Worm (Caenorhabditis elegans): ENCODE data around the gene C34C12.2.
A peak's percentile ranks its signal among the peaks of the same experiment; 100 is the strongest.

Gene C34C12.2

ce11 chrIII:3502215-3502838 lies 48.7 kb downstream of the C34C12.2 start, which contains the start of gene M01F1.8:
M01F1.8 (minus strand) TSS chrIII:3502549.
- TF ChIP-seq elt-3 (tag; optimal IDR thresholded peaks at IDR 0.05), result no peak
- no peak for TF ChIP-seq C34F6.9 (tag; optimal IDR thresholded peaks at IDR 0.05)

ce11 chrIII:3503286-3503685 lies 49.7 kb downstream of the C34C12.2 start, which contains the start of gene rpl-16:
rpl-16 (minus strand) TSS chrIII:3503604.
- TF ChIP-seq mab-5 (tag; optimal IDR thresholded peaks at IDR 0.05) (no peak), aly-2 (tag; optimal IDR thresholded peaks at IDR 0.05) (no peak), unc-39 (tag; optimal IDR thresholded peaks at IDR 0.05) (no peak)

- no peak for TF ChIP-seq ztf-1 (GFP tag; conservative IDR thresholded peaks at IDR 0.05)
- TF ChIP-seq nhr-23 (tag; optimal IDR thresholded peaks at IDR 0.05), result no peak
Measured at ce11 chrIII:3504239-3504638, 50.7 kb downstream of the C34C12.2 start.

- TF ChIP-seq ceh-82 (tag; optimal IDR thresholded peaks at IDR 0.05), result no peak
- TF ChIP-seq snpc-4 (tag; optimal IDR thresholded peaks at IDR 0.05), result peak; percentile 57
- TF ChIP-seq elt-3 (tag; optimal IDR thresholded peaks at IDR 0.05), result no peak
- TF ChIP-seq ztf-11 (tag; optimal IDR thresholded peaks at IDR 0.05), result no peak
- TF ChIP-seq nhr-6 (tag; optimal IDR thresholded peaks at IDR 0.05), result no peak
- TF ChIP-seq nhr-12 (tag; optimal IDR thresholded peaks at IDR 0.05), result no peak
- no peak for TF ChIP-seq skn-1 (tag; optimal IDR thresholded peaks at IDR 0.05)
- no peak for TF ChIP-seq R02D3.7 (tag; optimal IDR thresholded peaks at IDR 0.05)
- peak; percentile 91 to 98 for TF ChIP-seq lsy-2 (tag; optimal IDR thresholded peaks at IDR 0.05)
- peak; percentile 75 for TF ChIP-seq blmp-1 (tag; optimal IDR thresholded peaks at IDR 0.05; ENCODE audit: insufficient read depth)
- no peak for TF ChIP-seq unc-39 (tag; optimal IDR thresholded peaks at IDR 0.05)
- peak; percentile 23 for TF ChIP-seq ceh-16 (tag; optimal IDR thresholded peaks at IDR 0.05)
- peak; percentile 92 for TF ChIP-seq C34F6.9 (tag; optimal IDR thresholded peaks at IDR 0.05)
- peak; percentile 43 for TF ChIP-seq sem-4 (tag; optimal IDR thresholded peaks at IDR 0.05)
- TF ChIP-seq ZK546.5 (tag; optimal IDR thresholded peaks at IDR 0.05), result no peak
- TF ChIP-seq nhr-11 (tag; optimal IDR thresholded peaks at IDR 0.05), result no peak
- TF ChIP-seq ztf-4 (tag; optimal IDR thresholded peaks at IDR 0.05), result peak; percentile 40
- peak in 1 of 2 experiments; percentile 21 for TF ChIP-seq mdl-1 (tag; optimal IDR thresholded peaks at IDR 0.05)
- no peak for TF ChIP-seq Y55F3AM.14 (GFP tag; optimal IDR thresholded peaks at IDR 0.05)
- TF ChIP-seq sma-3 (GFP tag; optimal IDR thresholded peaks at IDR 0.05), result peak; percentile 64
- peak; percentile 23 for TF ChIP-seq mab-5 (tag; optimal IDR thresholded peaks at IDR 0.05)
- TF ChIP-seq peb-1 (tag; optimal IDR thresholded peaks at IDR 0.05), result no peak
- TF ChIP-seq gmeb-1 (tag; optimal IDR thresholded peaks at IDR 0.05), result peak; percentile 79
- no peak for TF ChIP-seq nhr-23 (tag; optimal IDR thresholded peaks at IDR 0.05)
- peak; percentile 86 for TF ChIP-seq nhr-25 (tag; optimal IDR thresholded peaks at IDR 0.05)
- TF ChIP-seq egl-27 (tag; optimal IDR thresholded peaks at IDR 0.05), result no peak
- TF ChIP-seq unc-55 (GFP tag; optimal IDR thresholded peaks at IDR 0.05), result peak; percentile 93
- peak; percentile 91 for TF ChIP-seq nhr-129 (tag; optimal IDR thresholded peaks at IDR 0.05)
- TF ChIP-seq aly-2 (tag; optimal IDR thresholded peaks at IDR 0.05), result no peak
- peak; percentile 55 for TF ChIP-seq sma-9 (GFP tag; optimal IDR thresholded peaks at IDR 0.05)
- TF ChIP-seq sma-9 (tag; optimal IDR thresholded peaks at IDR 0.05), result no peak
- TF ChIP-seq F13H6.1 (tag; optimal IDR thresholded peaks at IDR 0.05), result peak; percentile 60
- TF ChIP-seq unc-62 (GFP tag; optimal IDR thresholded peaks at IDR 0.05), result no peak
- no peak for TF ChIP-seq dmd-4 (tag; optimal IDR thresholded peaks at IDR 0.05)
- TF ChIP-seq fos-1 (tag; optimal IDR thresholded peaks at IDR 0.05), result peak; percentile 76
- no peak for TF ChIP-seq nhr-10 (tag; optimal IDR thresholded peaks at IDR 0.05)
- no peak for TF ChIP-seq nhr-237 (tag; optimal IDR thresholded peaks at IDR 0.05)
- no peak for TF ChIP-seq mbf-1 (tag; optimal IDR thresholded peaks at IDR 0.05)
- TF ChIP-seq lin-11 (tag; optimal IDR thresholded peaks at IDR 0.05), result peak; percentile 69
- TF ChIP-seq alr-1 (tag; optimal IDR thresholded peaks at IDR 0.05), result no peak
- peak; percentile 85 for TF ChIP-seq lin-13 (GFP tag; optimal IDR thresholded peaks at IDR 0.05)
- TF ChIP-seq elt-1 (tag; optimal IDR thresholded peaks at IDR 0.05), result no peak
- peak; percentile 49 for TF ChIP-seq ama-1 (optimal IDR thresholded peaks at IDR 0.05)
- TF ChIP-seq ztf-1 (GFP tag; conservative IDR thresholded peaks at IDR 0.05), result no peak
- peak; percentile 29 for TF ChIP-seq zag-1 (tag; optimal IDR thresholded peaks at IDR 0.05)
- TF ChIP-seq crh-2 (tag; optimal IDR thresholded peaks at IDR 0.05), result peak; percentile 88
- TF ChIP-seq nhr-21 (tag; optimal IDR thresholded peaks at IDR 0.05), result peak; percentile 71
Measured at ce11 chrIII:3505051-3505548, 51.5 kb downstream of the C34C12.2 start, which contains the start of gene lias-1. lias-1 (minus strand) TSS chrIII:3505101.
